Worm (Caenorhabditis elegans): Measurements from ENCODE around the gene C50D2.7.

DNA sequence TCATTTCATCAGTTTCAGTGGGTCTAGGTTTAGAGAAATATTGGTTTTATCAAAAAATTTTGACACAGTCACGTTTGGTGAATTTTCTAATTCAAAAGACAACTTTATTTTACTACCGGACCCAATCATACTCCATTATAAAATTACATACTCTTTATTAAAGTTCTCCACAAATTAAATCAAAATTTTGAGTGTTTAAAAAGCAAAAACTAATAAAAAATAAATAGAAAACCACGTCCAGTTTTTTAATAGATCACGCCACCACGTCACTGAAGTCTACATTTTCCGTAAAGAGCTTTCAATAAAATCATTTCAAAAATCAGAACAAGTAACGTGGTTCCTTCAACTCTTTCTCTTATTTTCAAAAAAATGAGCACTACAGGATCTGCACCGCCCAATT lies 10.8 kb upstream of the C50D2.7 start, which contains the start of gene txt-1:
- TF ChIP-seq lin-13 (tag; optimal IDR thresholded peaks at IDR 0.05) (no peak), cnd-1 (tag; optimal IDR thresholded peaks at IDR 0.05) (no peak), ces-1 (GFP tag; optimal IDR thresholded peaks at IDR 0.05) (no peak), unc-62 (GFP tag; optimal IDR thresholded peaks at IDR 0.05) (no peak), mab-5 (tag; optimal IDR thresholded peaks at IDR 0.05) (no peak), M03D4.4 (tag; optimal IDR thresholded peaks at IDR 0.05) (no peak), nhr-237 (tag; optimal IDR thresholded peaks at IDR 0.05) (no peak), nhr-2 (tag; optimal IDR thresholded peaks at IDR 0.05) (no peak), lin-32 (GFP tag; optimal IDR thresholded peaks at IDR 0.05) (no peak)

All from whole organism, mixed stage, embryonic.